Worm (Caenorhabditis elegans) whole organism, L4 larva: ENCODE measurements around the gene Y55B1BR.8.

ENCODE experiments used
- D1046.2 ChIP-seq: fragments of 200-800 bp; sonication (Bioruptor generic); IDR thresholded peaks from 2 replicates; pipeline ENCODE4 v1.3.6; 2022; ENCODE audit warnings: missing genetic modification characterization, missing compliant biosample characterization
- F10B5.3 ChIP-seq: sonication (generic microtip); optimal IDR thresholded peaks from 2 replicates; lab custom pipeline; 2016; ENCODE audit warnings: mild to moderate bottlenecking, missing genetic modification characterization, missing compliant biosample characterization
- T26A8.4 ChIP-seq: fragments of 200-800 bp; sonication (Bioruptor generic); IDR thresholded peaks from 2 replicates; pipeline ENCODE4 v1.3.6; 2022; ENCODE audit warnings: missing genetic modification characterization, missing compliant biosample characterization
- aha-1 ChIP-seq: fragments of 150-350 bp; peaks from one replicate; lab custom pipeline; 2014; ENCODE audit warnings: missing biosample characterization, missing genetic modification characterization
- arid-1 ChIP-seq: fragments of 200-800 bp; sonication (Bioruptor generic); conservative IDR thresholded peaks from 2 replicates; pipeline ENCODE4 v1.3.6; 2022; ENCODE audit warnings: missing genetic modification reagents, missing genetic modification characterization, missing compliant biosample characterization
- ctbp-1 ChIP-seq: fragments of 200-800 bp; sonication (Bioruptor generic); IDR thresholded peaks from 2 replicates; pipeline ENCODE4 v1.3.6; 2022; ENCODE audit warnings: missing genetic modification reagents, missing genetic modification characterization, missing compliant biosample characterization
- daf-12 ChIP-seq: fragments of 150-350 bp; optimal IDR thresholded peaks from 2 replicates; lab custom pipeline; 2014; ENCODE audit warnings: missing biosample characterization, missing genetic modification reagents, missing genetic modification characterization
- daf-16 ChIP-seq, 3 experiments: sonication (generic microtip); optimal IDR thresholded peaks; 2 replicates each; lab custom pipeline; 2016 to 2017; ENCODE audit warnings: missing genetic modification characterization in 3 of 3, missing genetic modification reagents in 3 of 3, mild to moderate bottlenecking in 2 of 3, missing compliant biosample characterization in 2 of 3, missing biosample characterization in 1 of 3, moderate library complexity in 1 of 3
- dve-1 ChIP-seq: sonication (generic microtip); optimal IDR thresholded peaks from 2 replicates; lab custom pipeline; 2017; ENCODE audit warnings: antibody characterized with exemption, mild to moderate bottlenecking, missing genetic modification characterization, missing compliant biosample characterization; ENCODE audit not compliant: insufficient read depth
- hmg-1.1 ChIP-seq: fragments of 200-800 bp; sonication (Bioruptor generic); IDR thresholded peaks from 2 replicates; pipeline ENCODE4 v1.3.6; 2022; ENCODE audit warnings: missing genetic modification reagents, missing genetic modification characterization, missing compliant biosample characterization
- lin-13 ChIP-seq: fragments of 150-350 bp; optimal IDR thresholded peaks from 2 replicates; lab custom pipeline; 2014; ENCODE audit warnings: missing biosample characterization, missing genetic modification reagents, missing genetic modification characterization
- lin-29 ChIP-seq: fragments of 200-800 bp; sonication (Bioruptor generic); IDR thresholded peaks from 2 replicates; pipeline ENCODE4 v1.3.6; 2022; ENCODE audit warnings: missing genetic modification reagents, missing genetic modification characterization, missing compliant biosample characterization
- lin-39 ChIP-seq: fragments of 150-350 bp; optimal IDR thresholded peaks from 2 replicates; lab custom pipeline; 2014; ENCODE audit warnings: missing biosample characterization, missing genetic modification reagents, missing genetic modification characterization
- madf-9 ChIP-seq: fragments of 200-800 bp; sonication (Bioruptor generic); conservative IDR thresholded peaks from 2 replicates; pipeline ENCODE4 v1.3.6; 2022; ENCODE audit warnings: missing genetic modification reagents, missing genetic modification characterization, missing compliant biosample characterization
- mdl-1 ChIP-seq, 2 experiments: fragments of 150-350 bp in 1 of 2; sonication (generic microtip) in 1 of 2; optimal IDR thresholded peaks; 2 replicates each; lab custom pipeline; 2014 to 2017; ENCODE audit warnings: missing biosample characterization in 2 of 2, missing genetic modification characterization in 2 of 2
- mep-1 ChIP-seq: fragments of 150-350 bp; sonication (generic microtip); optimal IDR thresholded peaks from 3 replicates; lab custom pipeline; 2014; ENCODE audit warnings: missing biosample characterization, missing genetic modification characterization
- mes-2 ChIP-seq: sonication (generic microtip); optimal IDR thresholded peaks from 2 replicates; lab custom pipeline; 2016; ENCODE audit warnings: missing genotype, mild to moderate bottlenecking, missing genetic modification characterization, missing compliant biosample characterization; ENCODE audit not compliant: poor library complexity, severe bottlenecking
- mxl-3 ChIP-seq: fragments of 200-800 bp; sonication (Bioruptor generic); optimal IDR thresholded peaks from 2 replicates; lab custom pipeline; 2018; ENCODE audit warnings: mild to moderate bottlenecking, missing genetic modification characterization, missing compliant biosample characterization
- nhr-10 ChIP-seq: fragments of 150-350 bp; optimal IDR thresholded peaks from 2 replicates; lab custom pipeline; 2014; ENCODE audit warnings: missing biosample characterization, missing genetic modification characterization
- nhr-11 ChIP-seq: fragments of 150-350 bp; optimal IDR thresholded peaks from 2 replicates; lab custom pipeline; 2014; ENCODE audit warnings: missing biosample characterization, missing genetic modification characterization
- nhr-111 ChIP-seq: fragments of 200-800 bp; sonication (Bioruptor generic); optimal IDR thresholded peaks from 2 replicates; lab custom pipeline; 2018; ENCODE audit warnings: mild to moderate bottlenecking, missing genetic modification characterization, missing compliant biosample characterization
- nhr-28 ChIP-seq: fragments of 150-350 bp; optimal IDR thresholded peaks from 2 replicates; lab custom pipeline; 2014; ENCODE audit warnings: missing biosample characterization, missing genetic modification characterization
- nhr-48 ChIP-seq: sonication (generic microtip); optimal IDR thresholded peaks from 2 replicates; lab custom pipeline; 2016; ENCODE audit warnings: mild to moderate bottlenecking, missing genetic modification characterization, missing compliant biosample characterization
- nhr-6 ChIP-seq: fragments of 150-350 bp; optimal IDR thresholded peaks from 2 replicates; lab custom pipeline; 2014; ENCODE audit warnings: missing biosample characterization, missing genetic modification characterization
- nhr-77 ChIP-seq: fragments of 150-350 bp; optimal IDR thresholded peaks from 2 replicates; lab custom pipeline; 2014; ENCODE audit warnings: missing biosample characterization, missing genetic modification characterization
- pha-4 ChIP-seq, 2 experiments: fragments of 150-350 bp in 1 of 2; fragments of 200-800 bp in 1 of 2; sonication (Bioruptor generic) in 1 of 2; IDR thresholded peaks in 1 of 2; optimal IDR thresholded peaks in 1 of 2; 2 replicates each; pipeline versions ENCODE4 v1.3.6 to Lab custom; 2014 to 2022; ENCODE audit warnings: missing genetic modification characterization in 2 of 2, missing genetic modification reagents in 2 of 2, missing biosample characterization in 1 of 2, missing compliant biosample characterization in 1 of 2
- pqm-1 ChIP-seq: sonication (generic microtip); optimal IDR thresholded peaks from 2 replicates; lab custom pipeline; 2017; ENCODE audit warnings: missing biosample characterization, missing genetic modification characterization
- saeg-2 ChIP-seq: fragments of 200-800 bp; sonication (Bioruptor generic); IDR thresholded peaks from 2 replicates; pipeline ENCODE4 v1.3.6; 2022; ENCODE audit warnings: missing genetic modification reagents, missing genetic modification characterization, missing compliant biosample characterization
- set-16 ChIP-seq: fragments of 200-800 bp; sonication (Bioruptor generic); IDR thresholded peaks from 2 replicates; pipeline ENCODE4 v1.3.6; 2022; ENCODE audit warnings: missing genetic modification reagents, missing genetic modification characterization, missing compliant biosample characterization
- snpc-1.2 ChIP-seq: fragments of 200-800 bp; sonication (Bioruptor generic); IDR thresholded peaks from 2 replicates; pipeline ENCODE4 v1.3.6; 2022; ENCODE audit warnings: missing genetic modification reagents, missing genetic modification characterization, missing compliant biosample characterization
- tra-1 ChIP-seq: fragments of 200-800 bp; sonication (Bioruptor generic); IDR thresholded peaks from 2 replicates; pipeline ENCODE4 v1.3.6; 2022; ENCODE audit warnings: missing genetic modification reagents, missing genetic modification characterization, missing compliant biosample characterization
- zfp-2 ChIP-seq: sonication (generic microtip); optimal IDR thresholded peaks from 2 replicates; lab custom pipeline; 2016; ENCODE audit warnings: mild to moderate bottlenecking, missing genetic modification characterization, missing compliant biosample characterization
- zip-2 ChIP-seq: fragments of 150-350 bp; optimal IDR thresholded peaks from 2 replicates; lab custom pipeline; 2014; ENCODE audit warnings: missing biosample characterization, missing genetic modification characterization

The Y55B1BR.8 gene

ce11 chrIII:432988-433387 is 11.2 kb upstream of the Y55B1BR.8 start (continued):
- TF ChIP-seq madf-9 (GFP tag; lab: Robert Waterston, UW) = no peak
- TF ChIP-seq arid-1 = peak; percentile 48; the same call in 1 of the 2 replicates
- no peak for TF ChIP-seq ctbp-1 (GFP tag; lab: Robert Waterston, UW)
- TF ChIP-seq snpc-1.2 (GFP tag; lab: Robert Waterston, UW) = no peak
- TF ChIP-seq nhr-48 (tag; lab: Kevin White, UChicago) = peak; percentile 27
- no peak for TF ChIP-seq D1046.2 (GFP tag; lab: Robert Waterston, UW)
- TF ChIP-seq, all 104 proteins: peak for 35

- TF ChIP-seq aha-1 (tag; lab: Kevin White, UChicago) (peak; percentile 15), mdl-1 (tag; optimal IDR thresholded peaks at IDR 0.05; lab: Kevin White, UChicago) (peak in 1 of 2 experiments; percentile 6), nhr-11 (no peak), dve-1 (peak; percentile 36), mes-2 (tag; lab: Kevin White, UChicago) (peak; percentile 57), daf-16 (GFP tag; optimal IDR thresholded peaks at IDR 0.05; lab: Kevin White, UChicago) (no peak), daf-16 (tag; optimal IDR thresholded peaks at IDR 0.05; lab: Kevin White, UChicago) (peak; percentile 11), mxl-3 (GFP tag; lab: Kevin White, UChicago) (peak; percentile 42), saeg-2 (GFP tag; lab: Robert Waterston, UW) (no peak), nhr-28 (peak; percentile 31), pqm-1 (tag; lab: Kevin White, UChicago) (no peak), T26A8.4 (0 out of 2 replicates have a peak, but pooled peaks have one; percentile 41), lin-39 (tag; lab: Kevin White, UChicago) (no peak)
These were observed 9.8 kb upstream of the Y55B1BR.8 start, which contains the start of gene affl-2 for ce11 chrIII:434361-434941. affl-2 (plus strand) TSS chrIII:434891.

ce11 chrIII:437033-437432 is 7.2 kb upstream of the Y55B1BR.8 start:
- TF ChIP-seq set-16 (peak; percentile 71), nhr-28 (no peak)

- TF ChIP-seq nhr-77 (tag; lab: Kevin White, UChicago) (no peak), mep-1 (tag; lab: Kevin White, UChicago) (no peak), nhr-111 (GFP tag; lab: Kevin White, UChicago) (no peak), daf-12 (tag; lab: Kevin White, UChicago) (no peak), zfp-2 (tag; lab: Kevin White, UChicago) (no peak)
These were observed 4.3 kb upstream of the Y55B1BR.8 start, which contains the start of gene affl-1 for ce11 chrIII:439926-440325. affl-1 (plus strand) TSS chrIII:440226.

- TF ChIP-seq hmg-1.1 (GFP tag; lab: Robert Waterston, UW) = 0 out of 2 replicates have a peak, but pooled peaks have one; percentile 12
- peak; percentile 4 for TF ChIP-seq mxl-3 (GFP tag; lab: Kevin White, UChicago)
These were observed 1.3 kb downstream of the Y55B1BR.8 start for ce11 chrIII:445515-445914.

- TF ChIP-seq nhr-10 (tag; lab: Kevin White, UChicago) (no peak), tra-1 (GFP tag; lab: Robert Waterston, UW) (no peak), pha-4 (GFP tag; IDR thresholded peaks at IDR 0.05; lab: Robert Waterston, UW) (no peak), pha-4 (tag; optimal IDR thresholded peaks at IDR 0.05; lab: Kevin White, UChicago) (no peak), F10B5.3 (tag; lab: Kevin White, UChicago) (no peak), nhr-6 (tag; lab: Kevin White, UChicago) (no peak), lin-29 (no peak), lin-13 (GFP tag; lab: Kevin White, UChicago) (no peak), snpc-1.2 (GFP tag; lab: Robert Waterston, UW) (no peak), zip-2 (tag; lab: Kevin White, UChicago) (no peak)
These were observed 2.7 kb downstream of the Y55B1BR.8 start for ce11 chrIII:446860-447259.
